Worm (Caenorhabditis elegans) whole organism, L1 larva: ENCODE measurements around the gene R160.6.

ENCODE experiments used
- C04F5.9 ChIP-seq: sonication (generic microtip); optimal IDR thresholded peaks from 2 replicates; lab custom pipeline; 2016; ENCODE audit warnings: missing genetic modification characterization, missing compliant biosample characterization
- C16A3.4 ChIP-seq: fragments of 150-350 bp; optimal IDR thresholded peaks from 2 replicates; lab custom pipeline; 2014; ENCODE audit warnings: missing biosample characterization, missing genetic modification characterization
- C34B4.2 ChIP-seq: sonication (generic microtip); optimal IDR thresholded peaks from 2 replicates; lab custom pipeline; 2017; ENCODE audit warnings: mild to moderate bottlenecking, missing genetic modification characterization, missing compliant biosample characterization
- F16B12.6 ChIP-seq: fragments of 150-350 bp; optimal IDR thresholded peaks from 2 replicates; lab custom pipeline; 2014; ENCODE audit warnings: missing biosample characterization, missing genetic modification characterization
- Y116A8C.19 ChIP-seq: sonication (generic microtip); optimal IDR thresholded peaks from 2 replicates; lab custom pipeline; 2016; ENCODE audit warnings: missing compliant biosample characterization, missing genetic modification characterization, borderline replicate concordance
- aha-1 ChIP-seq: fragments of 150-350 bp; optimal IDR thresholded peaks from 2 replicates; lab custom pipeline; 2014; ENCODE audit warnings: missing biosample characterization, missing genetic modification characterization
- ama-1 ChIP-seq: fragments of 150-350 bp; optimal IDR thresholded peaks from 2 replicates; lab custom pipeline; 2014
- ceh-82 ChIP-seq, 3 experiments: fragments of 150-350 bp in 1 of 3; sonication (generic microtip) in 2 of 3; optimal IDR thresholded peaks; 2 replicates each; lab custom pipeline; 2014 to 2017; ENCODE audit warnings: missing biosample characterization in 3 of 3, missing genetic modification characterization in 3 of 3
- ceh-88 ChIP-seq: fragments of 200-800 bp; sonication (Bioruptor generic); IDR thresholded peaks from 2 replicates; pipeline ENCODE4 v1.3.6; 2022; ENCODE audit warnings: missing genetic modification characterization, missing compliant biosample characterization
- ceh-90 ChIP-seq: sonication (generic microtip); optimal IDR thresholded peaks from 2 replicates; lab custom pipeline; 2016; ENCODE audit warnings: missing genetic modification characterization, missing compliant biosample characterization
- dpl-1 ChIP-seq, 3 experiments: fragments of 150-350 bp in 2 of 3; sonication (generic microtip) in 1 of 3; optimal IDR thresholded peaks; 2 replicates each; lab custom pipeline; 2014 to 2017; ENCODE audit warnings: missing biosample characterization in 3 of 3, missing genetic modification characterization in 3 of 3, missing genetic modification reagents in 3 of 3
- dsc-1 ChIP-seq: sonication (generic microtip); optimal IDR thresholded peaks from 2 replicates; lab custom pipeline; 2016; ENCODE audit warnings: mild to moderate bottlenecking, missing genetic modification characterization, missing compliant biosample characterization
- efl-1 ChIP-seq, 4 experiments: fragments of 150-350 bp; optimal IDR thresholded peaks in 3 of 4; peaks in 1 of 4; 1 replicate in 1 of 4; 2 replicates in 3 of 4; lab custom pipeline; 2014; ENCODE audit warnings: missing biosample characterization in 2 of 4, missing genetic modification characterization in 2 of 4, missing genetic modification reagents in 2 of 4
- efl-3 ChIP-seq: fragments of 200-800 bp; sonication (Bioruptor generic); optimal IDR thresholded peaks from 2 replicates; lab custom pipeline; 2018; ENCODE audit warnings: mild to moderate bottlenecking, missing genetic modification characterization, missing compliant biosample characterization
- egl-13 ChIP-seq: sonication (generic microtip); optimal IDR thresholded peaks from 2 replicates; lab custom pipeline; 2016; ENCODE audit warnings: missing genotype, missing genetic modification reagents, missing genetic modification characterization, missing compliant biosample characterization
- egl-27 ChIP-seq, 2 experiments: fragments of 150-350 bp in 1 of 2; sonication (generic microtip); optimal IDR thresholded peaks; 3 replicates each; lab custom pipeline; 2017 to 2018; ENCODE audit warnings: missing biosample characterization in 2 of 2, missing genetic modification characterization in 2 of 2, missing genetic modification reagents in 2 of 2
- elt-2 ChIP-seq: sonication (generic microtip); optimal IDR thresholded peaks from 2 replicates; lab custom pipeline; 2016; ENCODE audit warnings: missing genetic modification characterization, mild to moderate bottlenecking, inconsistent platforms, missing compliant biosample characterization, missing genetic modification reagents
- elt-3 ChIP-seq, 6 experiments: fragments of 150-350 bp in 1 of 6; sonication (generic microtip); optimal IDR thresholded peaks; 2 replicates each; lab custom pipeline; 2017 to 2018; ENCODE audit warnings: missing biosample characterization in 6 of 6, missing genetic modification characterization in 6 of 6, inconsistent platforms in 1 of 6
- ets-5 ChIP-seq: fragments of 200-800 bp; sonication (Bioruptor generic); IDR thresholded peaks from 2 replicates; pipeline ENCODE4 v1.3.6; 2022; ENCODE audit warnings: missing genetic modification characterization, missing compliant biosample characterization
- fkh-10 ChIP-seq: sonication (generic microtip); optimal IDR thresholded peaks from 2 replicates; lab custom pipeline; 2017; ENCODE audit warnings: missing biosample characterization, missing genetic modification reagents, missing genetic modification characterization
- fkh-4 ChIP-seq: sonication (generic microtip); optimal IDR thresholded peaks from 2 replicates; lab custom pipeline; 2016; ENCODE audit warnings: missing compliant biosample characterization, missing genetic modification characterization, borderline replicate concordance
- fkh-8 ChIP-seq: sonication (generic microtip); optimal IDR thresholded peaks from 2 replicates; lab custom pipeline; 2016; ENCODE audit warnings: mild to moderate bottlenecking, missing genetic modification characterization, missing compliant biosample characterization
- hlh-4 ChIP-seq: sonication (generic microtip); optimal IDR thresholded peaks from 2 replicates; lab custom pipeline; 2016; ENCODE audit warnings: mild to moderate bottlenecking, missing genetic modification characterization, missing compliant biosample characterization
- lin-13 ChIP-seq: fragments of 150-350 bp; optimal IDR thresholded peaks from 2 replicates; lab custom pipeline; 2014; ENCODE audit warnings: missing biosample characterization, missing genetic modification reagents, missing genetic modification characterization
- lin-35 ChIP-seq, 2 experiments: fragments of 150-350 bp; optimal IDR thresholded peaks; 2 replicates each; lab custom pipeline; 2014; ENCODE audit warnings: missing biosample characterization in 2 of 2, missing genetic modification characterization in 2 of 2, missing genetic modification reagents in 2 of 2
- mab-9 ChIP-seq: fragments of 200-800 bp; sonication (Bioruptor generic); IDR thresholded peaks from 2 replicates; pipeline ENCODE4 v1.3.6; 2022; ENCODE audit warnings: missing genetic modification reagents, missing genetic modification characterization, missing compliant biosample characterization
- mdl-1 ChIP-seq, 2 experiments: fragments of 150-350 bp; optimal IDR thresholded peaks; 2 replicates each; lab custom pipeline; 2014 to 2017; ENCODE audit warnings: missing biosample characterization in 2 of 2, missing genetic modification characterization in 2 of 2, inconsistent platforms in 1 of 2
- mef-2 ChIP-seq: fragments of 150-350 bp; optimal IDR thresholded peaks from 2 replicates; lab custom pipeline; 2014; ENCODE audit warnings: missing biosample characterization, missing genetic modification characterization
- mep-1 ChIP-seq: fragments of 150-350 bp; optimal IDR thresholded peaks from 2 replicates; lab custom pipeline; 2014; ENCODE audit warnings: missing biosample characterization, missing genetic modification characterization
- nhr-11 ChIP-seq: fragments of 150-350 bp; optimal IDR thresholded peaks from 2 replicates; lab custom pipeline; 2014; ENCODE audit warnings: missing biosample characterization, missing genetic modification characterization
- nhr-12 ChIP-seq: sonication (generic microtip); optimal IDR thresholded peaks from 2 replicates; lab custom pipeline; 2017; ENCODE audit warnings: missing biosample characterization, missing genetic modification characterization
- nhr-20 ChIP-seq: sonication (generic microtip); optimal IDR thresholded peaks from 2 replicates; lab custom pipeline; 2016; ENCODE audit warnings: mild to moderate bottlenecking, missing genetic modification characterization, missing compliant biosample characterization
- nhr-28 ChIP-seq: fragments of 150-350 bp; optimal IDR thresholded peaks from 2 replicates; lab custom pipeline; 2014; ENCODE audit warnings: missing biosample characterization, missing genetic modification characterization
- nhr-71 ChIP-seq: sonication (generic microtip); optimal IDR thresholded peaks from 2 replicates; lab custom pipeline; 2016; ENCODE audit warnings: mild to moderate bottlenecking, missing genetic modification characterization, moderate library complexity, missing compliant biosample characterization
- nhr-76 ChIP-seq: sonication (generic microtip); optimal IDR thresholded peaks from 2 replicates; lab custom pipeline; 2017; ENCODE audit warnings: missing biosample characterization, missing genetic modification characterization
- nhr-90 ChIP-seq: sonication (generic microtip); optimal IDR thresholded peaks from 2 replicates; lab custom pipeline; 2016; ENCODE audit warnings: mild to moderate bottlenecking, missing genetic modification characterization, missing compliant biosample characterization; ENCODE audit not compliant: poor library complexity
- pag-3 ChIP-seq: sonication (generic microtip); optimal IDR thresholded peaks from 2 replicates; lab custom pipeline; 2017; ENCODE audit warnings: missing genetic modification characterization, mild to moderate bottlenecking, missing compliant biosample characterization, antibody characterized with exemption, borderline replicate concordance; ENCODE audit not compliant: insufficient read depth
- pax-3 ChIP-seq: fragments of 200-800 bp; sonication (Bioruptor generic); optimal IDR thresholded peaks from 2 replicates; lab custom pipeline; 2018; ENCODE audit warnings: mild to moderate bottlenecking, missing genetic modification characterization, moderate library complexity, missing compliant biosample characterization
- rnt-1 ChIP-seq: sonication (generic microtip); optimal IDR thresholded peaks from 2 replicates; lab custom pipeline; 2016; ENCODE audit warnings: mild to moderate bottlenecking, missing genetic modification characterization, moderate library complexity, missing compliant biosample characterization
- snu-23 ChIP-seq: sonication (generic microtip); optimal IDR thresholded peaks from 2 replicates; lab custom pipeline; 2016; ENCODE audit warnings: missing genetic modification characterization, missing compliant biosample characterization
- sptf-1 ChIP-seq: fragments of 150-350 bp; optimal IDR thresholded peaks from 2 replicates; lab custom pipeline; 2014; ENCODE audit warnings: missing biosample characterization, missing genetic modification characterization
- sup-37 ChIP-seq: fragments of 200-800 bp; sonication (Bioruptor generic); optimal IDR thresholded peaks from 2 replicates; lab custom pipeline; 2018; ENCODE audit warnings: mild to moderate bottlenecking, missing genetic modification characterization, missing compliant biosample characterization
- swsn-7 ChIP-seq: sonication (generic microtip); optimal IDR thresholded peaks from 2 replicates; lab custom pipeline; 2016; ENCODE audit warnings: missing genetic modification characterization, missing compliant biosample characterization
- tbx-2 ChIP-seq: sonication (generic microtip); optimal IDR thresholded peaks from 2 replicates; lab custom pipeline; 2016; ENCODE audit warnings: missing genetic modification characterization, missing compliant biosample characterization
- tlp-1 ChIP-seq: fragments of 150-350 bp; optimal IDR thresholded peaks from 2 replicates; lab custom pipeline; 2014; ENCODE audit warnings: missing biosample characterization, missing genetic modification characterization
- unc-130 ChIP-seq: fragments of 150-350 bp; optimal IDR thresholded peaks from 2 replicates; lab custom pipeline; 2017; ENCODE audit warnings: missing biosample characterization, missing genetic modification characterization, inconsistent platforms
- unc-62 ChIP-seq: fragments of 150-350 bp; optimal IDR thresholded peaks from 2 replicates; lab custom pipeline; 2014; ENCODE audit warnings: missing biosample characterization, missing genetic modification reagents, missing genetic modification characterization
- vab-15 ChIP-seq: sonication (generic microtip); optimal IDR thresholded peaks from 2 replicates; lab custom pipeline; 2017; ENCODE audit warnings: missing genotype, mild to moderate bottlenecking, missing genetic modification characterization, missing compliant biosample characterization
- zag-1 ChIP-seq: fragments of 150-350 bp; optimal IDR thresholded peaks from 2 replicates; lab custom pipeline; 2014; ENCODE audit warnings: missing biosample characterization, missing genetic modification characterization
- zip-4 ChIP-seq: fragments of 200-800 bp; sonication (Bioruptor generic); optimal IDR thresholded peaks from 2 replicates; lab custom pipeline; 2018; ENCODE audit warnings: mild to moderate bottlenecking, missing genetic modification characterization, moderate library complexity, missing compliant biosample characterization
- ztf-4 ChIP-seq: fragments of 150-350 bp; optimal IDR thresholded peaks from 2 replicates; lab custom pipeline; 2014; ENCODE audit warnings: missing biosample characterization, missing genetic modification characterization

Gene R160.6

ce11 chrX:4388834-4389409 is 15.9 kb upstream of the R160.6 start, which contains the start of gene dpy-23:
Gene dpy-23, plus strand, starts transcription at chrX:4389359.
- no peak for TF ChIP-seq Y116A8C.19 (tag; lab: Kevin White, UChicago)
- peak; percentile 97 for TF ChIP-seq fkh-10 (GFP tag; lab: Kevin White, UChicago)
- peak; percentile 89 for TF ChIP-seq nhr-90
- TF ChIP-seq mab-9, result peak; percentile 64; the same call in 1 of the 2 replicates
- TF ChIP-seq efl-1 (optimal IDR thresholded peaks at IDR 0.05; lab: Kevin White, UChicago), result peak; percentile 78 to 94
- peak; percentile 37 to 95 for TF ChIP-seq efl-1 (GFP tag; optimal IDR thresholded peaks at IDR 0.05 in 1 of 2; lab: Kevin White, UChicago)
- TF ChIP-seq ceh-88 (GFP tag; lab: Robert Waterston, UW), result peak; percentile 66; the same call in 1 of the 2 replicates
- peak; percentile 96 for TF ChIP-seq nhr-20 (tag; lab: Kevin White, UChicago)
- TF ChIP-seq ceh-82 (tag; optimal IDR thresholded peaks at IDR 0.05; lab: Kevin White, UChicago), result peak; percentile 51 to 97 (median 93)
- TF ChIP-seq nhr-76, result peak; percentile 23
- TF ChIP-seq snu-23 (GFP tag; lab: Kevin White, UChicago), result peak; percentile 96
- peak; percentile 46 for TF ChIP-seq fkh-4 (tag; lab: Kevin White, UChicago)
- TF ChIP-seq elt-3 (tag; optimal IDR thresholded peaks at IDR 0.05; lab: Kevin White, UChicago), result peak in 4 of 6 experiments; percentile 6 to 72 (median 66)
- no peak for TF ChIP-seq tlp-1 (tag; lab: Kevin White, UChicago)
- TF ChIP-seq sptf-1 (tag; lab: Kevin White, UChicago), result no peak
- peak; percentile 98 for TF ChIP-seq nhr-71
- peak; percentile 61 for TF ChIP-seq mef-2
- TF ChIP-seq C04F5.9 (tag; lab: Kevin White, UChicago), result peak; percentile 8
- TF ChIP-seq C16A3.4 (tag; lab: Kevin White, UChicago), result peak; percentile 71
- peak; percentile 59 for TF ChIP-seq zag-1 (tag; lab: Kevin White, UChicago)
- TF ChIP-seq swsn-7, result peak; percentile 96
- peak; percentile 73 for TF ChIP-seq pax-3 (tag; lab: Kevin White, UChicago)
- peak; percentile 57 to 63 (median 61) for TF ChIP-seq dpl-1 (GFP tag; optimal IDR thresholded peaks at IDR 0.05; lab: Kevin White, UChicago)
- TF ChIP-seq ama-1 (lab: Kevin White, UChicago), result no peak
- TF ChIP-seq fkh-8 (tag; lab: Kevin White, UChicago), result peak; percentile 98
- TF ChIP-seq ets-5 (GFP tag; lab: Robert Waterston, UW), result no peak
- TF ChIP-seq mdl-1 (tag; optimal IDR thresholded peaks at IDR 0.05; lab: Kevin White, UChicago), result peak in 1 of 2 experiments; percentile 86
- peak; percentile 17 for TF ChIP-seq sup-37
- peak; percentile 75 for TF ChIP-seq zip-4 (GFP tag; lab: Kevin White, UChicago)
- TF ChIP-seq vab-15 (tag; lab: Kevin White, UChicago), result peak; percentile 67
- no peak for TF ChIP-seq nhr-12 (tag; lab: Kevin White, UChicago)
- peak; percentile 79 for TF ChIP-seq unc-130
- peak; percentile 91 for TF ChIP-seq mep-1 (tag; lab: Kevin White, UChicago)
- TF ChIP-seq efl-3 (GFP tag; lab: Kevin White, UChicago), result no peak
- no peak for TF ChIP-seq C34B4.2
- TF ChIP-seq ztf-4 (tag; lab: Kevin White, UChicago), result peak; percentile 94
- TF ChIP-seq nhr-11 (tag; lab: Kevin White, UChicago), result peak; percentile 87
- TF ChIP-seq ceh-90 (tag; lab: Kevin White, UChicago), result no peak
- TF ChIP-seq aha-1, result peak; percentile 56
- TF ChIP-seq elt-2 (tag; lab: Kevin White, UChicago), result peak; percentile 54
- TF ChIP-seq hlh-4 (tag; lab: Kevin White, UChicago), result no peak
- peak; percentile 91 for TF ChIP-seq rnt-1 (tag; lab: Kevin White, UChicago)
- TF ChIP-seq unc-62 (GFP tag; lab: Kevin White, UChicago), result no peak
- peak; percentile 91 for TF ChIP-seq dsc-1 (tag; lab: Kevin White, UChicago)
- no peak for TF ChIP-seq nhr-28 (tag; lab: Kevin White, UChicago)
- TF ChIP-seq lin-13 (GFP tag; lab: Kevin White, UChicago), result peak; percentile 94
- peak; percentile 39 for TF ChIP-seq F16B12.6
- TF ChIP-seq pag-3 (tag; lab: Kevin White, UChicago), result no peak
- TF ChIP-seq egl-27 (tag; optimal IDR thresholded peaks at IDR 0.05; lab: Kevin White, UChicago), result peak; percentile 76 to 86
- TF ChIP-seq egl-13 (tag; lab: Kevin White, UChicago), result peak; percentile 85
- peak; percentile 84 for TF ChIP-seq lin-35 (GFP tag; optimal IDR thresholded peaks at IDR 0.05; lab: Kevin White, UChicago)
- peak; percentile 96 for TF ChIP-seq tbx-2 (tag; lab: Kevin White, UChicago)
